Worm (Caenorhabditis elegans) whole organism, L4 larva: ENCODE results near the gene Y45F10B.8.

Experiments used
- ces-1 ChIP-seq: fragments of 150-350 bp; sonication (generic microtip); optimal IDR thresholded peaks from 4 replicates; lab custom pipeline; 2014; ENCODE audit warnings: missing biosample characterization, missing genetic modification reagents, missing genetic modification characterization
- nhr-25 ChIP-seq: sonication (generic microtip); optimal IDR thresholded peaks from 2 replicates; lab custom pipeline; 2017; ENCODE audit warnings: missing genetic modification characterization, mild to moderate bottlenecking, missing compliant biosample characterization, antibody characterized with exemption, moderate library complexity, borderline replicate concordance; ENCODE audit not compliant: insufficient read depth
- php-3 ChIP-seq: fragments of 200-800 bp; sonication (Bioruptor generic); IDR thresholded peaks from 2 replicates; pipeline ENCODE4 v1.3.6; 2022; ENCODE audit warnings: missing genetic modification reagents, missing genetic modification characterization, missing compliant biosample characterization
- unc-130 ChIP-seq: sonication (generic microtip); optimal IDR thresholded peaks from 2 replicates; lab custom pipeline; 2016; ENCODE audit warnings: missing genetic modification reagents, missing genetic modification characterization, missing compliant biosample characterization

- TF ChIP-seq php-3 (GFP tag; lab: Robert Waterston, UW) (no peak), nhr-25 (no peak), unc-130 (GFP tag; lab: Kevin White, UChicago) (no peak), ces-1 (GFP tag; lab: Kevin White, UChicago) (no peak)
These were observed 20.7 kb downstream of the Y45F10B.8 start for ce11 chrIV:13557393-13557792.
